Fruit fly (Drosophila melanogaster) whole organism, prepupa: ENCODE measurements around the gene NimC1.
A peak's percentile ranks its signal among the peaks of the same experiment; 100 is the strongest.

Source experiments
- Blimp-1 ChIP-seq: fragments of 200-800 bp; sonication (Bioruptor generic); optimal IDR thresholded peaks from 3 replicates; lab custom pipeline; 2017; ENCODE audit warnings: missing biosample characterization, missing genetic modification characterization, mild to moderate bottlenecking, moderate library complexity, missing genetic modification reagents
- CG10669 ChIP-seq: fragments of 200-800 bp; sonication (Bioruptor generic); optimal IDR thresholded peaks from 3 replicates; lab custom pipeline; 2018; ENCODE audit warnings: missing biosample characterization, mild to moderate bottlenecking, missing genetic modification characterization, moderate library complexity
- CG11902 ChIP-seq: fragments of 200-800 bp; sonication (Bioruptor generic); optimal IDR thresholded peaks from 3 replicates; lab custom pipeline; 2016; ENCODE audit warnings: missing biosample characterization, missing genetic modification characterization
- CG1621 ChIP-seq: fragments of 200-800 bp; sonication (Bioruptor generic); optimal IDR thresholded peaks from 3 replicates; lab custom pipeline; 2018; ENCODE audit warnings: missing biosample characterization, mild to moderate bottlenecking, missing genetic modification characterization
- CG16779 ChIP-seq: fragments of 200-800 bp; sonication (Bioruptor generic); optimal IDR thresholded peaks from 3 replicates; lab custom pipeline; 2017; ENCODE audit warnings: missing biosample characterization, mild to moderate bottlenecking, missing genetic modification characterization
- CG3032 ChIP-seq: fragments of 200-800 bp; optimal IDR thresholded peaks from 2 replicates; lab custom pipeline; 2019; ENCODE audit warnings: missing biosample characterization, mild to moderate bottlenecking, missing genetic modification characterization, moderate library complexity
- CG31627 ChIP-seq: fragments of 200-800 bp; sonication (Bioruptor generic); optimal IDR thresholded peaks from 3 replicates; lab custom pipeline; 2016; ENCODE audit warnings: missing biosample characterization, missing genetic modification characterization
- CG32006 ChIP-seq: fragments of 200-800 bp; sonication (Bioruptor generic); optimal IDR thresholded peaks from 3 replicates; lab custom pipeline; 2017; ENCODE audit warnings: missing biosample characterization, mild to moderate bottlenecking, missing genetic modification characterization
- CG3919 ChIP-seq: fragments of 200-800 bp; sonication (Bioruptor generic); optimal IDR thresholded peaks from 3 replicates; lab custom pipeline; 2016; ENCODE audit warnings: missing biosample characterization, missing genetic modification characterization
- CG4318 ChIP-seq: fragments of 200-800 bp; sonication (Bioruptor generic); optimal IDR thresholded peaks from 3 replicates; lab custom pipeline; 2017; ENCODE audit warnings: missing biosample characterization, mild to moderate bottlenecking, missing genetic modification characterization
- CG6276 ChIP-seq: fragments of 200-800 bp; sonication (Bioruptor generic); optimal IDR thresholded peaks from 2 replicates; lab custom pipeline; 2017; ENCODE audit warnings: missing biosample characterization, mild to moderate bottlenecking, missing genetic modification characterization
- CG6792 ChIP-seq: fragments of 200-800 bp; sonication (Bioruptor generic); optimal IDR thresholded peaks from 3 replicates; lab custom pipeline; 2016; ENCODE audit warnings: missing biosample characterization, missing genetic modification characterization
- CG6808 ChIP-seq: fragments of 200-800 bp; sonication (Bioruptor generic); optimal IDR thresholded peaks from 3 replicates; lab custom pipeline; 2017; ENCODE audit warnings: missing biosample characterization, missing genetic modification characterization, mild to moderate bottlenecking, moderate library complexity, missing genetic modification reagents
- CG6854 ChIP-seq: fragments of 200-800 bp; sonication (Bioruptor generic); optimal IDR thresholded peaks from 2 replicates; lab custom pipeline; 2017; ENCODE audit warnings: missing biosample characterization, mild to moderate bottlenecking, missing genetic modification characterization
- CG8119 ChIP-seq: fragments of 200-800 bp; sonication (Bioruptor generic); IDR thresholded peaks from 3 replicates; pipeline ENCODE4 v1.3.6; 2022; ENCODE audit warnings: missing biosample characterization, missing genetic modification characterization
- CG8319 ChIP-seq: fragments of 200-800 bp; sonication (Bioruptor generic); optimal IDR thresholded peaks from 3 replicates; lab custom pipeline; 2016; ENCODE audit warnings: missing biosample characterization, missing genetic modification characterization
- CG8632 ChIP-seq: fragments of 200-800 bp; sonication (Bioruptor generic); optimal IDR thresholded peaks from 3 replicates; lab custom pipeline; 2016; ENCODE audit warnings: missing biosample characterization, missing genetic modification characterization
- CG9139 ChIP-seq: fragments of 200-800 bp; sonication (Bioruptor generic); optimal IDR thresholded peaks from 3 replicates; lab custom pipeline; 2017; ENCODE audit warnings: missing biosample characterization, mild to moderate bottlenecking, missing genetic modification characterization
- Eip75B ChIP-seq: fragments of 200-800 bp; sonication (Bioruptor generic); optimal IDR thresholded peaks from 3 replicates; lab custom pipeline; 2016; ENCODE audit warnings: missing biosample characterization, missing genetic modification characterization
- Eip93F ChIP-seq: fragments of 200-800 bp; sonication (Bioruptor generic); optimal IDR thresholded peaks from 2 replicates; lab custom pipeline; 2016; ENCODE audit warnings: missing biosample characterization, mild to moderate bottlenecking, missing genetic modification characterization
- Ets21C ChIP-seq: fragments of 200-800 bp; sonication (Bioruptor generic); optimal IDR thresholded peaks from 3 replicates; lab custom pipeline; 2016; ENCODE audit warnings: missing biosample characterization, missing genetic modification characterization
- Ets96B ChIP-seq: fragments of 200-800 bp; optimal IDR thresholded peaks from 2 replicates; lab custom pipeline; 2019; ENCODE audit warnings: missing biosample characterization, mild to moderate bottlenecking, missing genetic modification characterization, moderate library complexity
- Gug ChIP-seq: fragments of 200-800 bp; sonication (Bioruptor generic); IDR thresholded peaks from 2 replicates; pipeline ENCODE4 v1.3.6; 2022; ENCODE audit warnings: missing biosample characterization, missing genetic modification characterization
- Hr38 ChIP-seq: sonication (Bioruptor generic); optimal IDR thresholded peaks from 2 replicates; lab custom pipeline; 2016; ENCODE audit warnings: missing biosample characterization, missing genetic modification characterization
- Hr39 ChIP-seq: fragments of 200-800 bp; sonication (Bioruptor generic); optimal IDR thresholded peaks from 2 replicates; lab custom pipeline; 2016; ENCODE audit warnings: missing biosample characterization, missing genetic modification characterization
- Hr4 ChIP-seq: fragments of 200-800 bp; sonication (Bioruptor generic); optimal IDR thresholded peaks from 3 replicates; lab custom pipeline; 2016; ENCODE audit warnings: missing biosample characterization, missing genetic modification characterization
- Lpt ChIP-seq: fragments of 200-800 bp; sonication (Bioruptor generic); optimal IDR thresholded peaks from 3 replicates; lab custom pipeline; 2016; ENCODE audit warnings: missing biosample characterization, missing genetic modification characterization
- OdsH ChIP-seq: fragments of 200-800 bp; sonication (Bioruptor generic); optimal IDR thresholded peaks from 3 replicates; lab custom pipeline; 2016; ENCODE audit warnings: missing biosample characterization, missing genetic modification characterization
- Smox ChIP-seq: fragments of 200-800 bp; sonication (Bioruptor generic); optimal IDR thresholded peaks from 3 replicates; lab custom pipeline; 2016; ENCODE audit warnings: missing biosample characterization, missing genetic modification characterization
- Sox102F ChIP-seq: fragments of 200-800 bp; sonication (Bioruptor generic); optimal IDR thresholded peaks from 2 replicates; lab custom pipeline; 2016; ENCODE audit warnings: missing biosample characterization, mild to moderate bottlenecking, missing genetic modification characterization
- Sox14 ChIP-seq: fragments of 200-800 bp; sonication (Bioruptor generic); optimal IDR thresholded peaks from 3 replicates; lab custom pipeline; 2016; ENCODE audit warnings: missing biosample characterization, missing genetic modification characterization
- Sox15 ChIP-seq: fragments of 200-800 bp; sonication (Bioruptor generic); optimal IDR thresholded peaks from 3 replicates; lab custom pipeline; 2016; ENCODE audit warnings: missing biosample characterization, missing genetic modification characterization
- acj6 ChIP-seq: fragments of 200-800 bp; sonication (Bioruptor generic); optimal IDR thresholded peaks from 3 replicates; lab custom pipeline; 2016; ENCODE audit warnings: missing biosample characterization, missing genetic modification characterization
- cyc ChIP-seq: fragments of 200-800 bp; sonication (Bioruptor generic); optimal IDR thresholded peaks from 3 replicates; lab custom pipeline; 2016; ENCODE audit warnings: missing biosample characterization, missing genetic modification characterization
- dac ChIP-seq: fragments of 200-800 bp; sonication (Bioruptor generic); optimal IDR thresholded peaks from 2 replicates; lab custom pipeline; 2017; ENCODE audit warnings: missing biosample characterization, mild to moderate bottlenecking, missing genetic modification characterization
- fd59A ChIP-seq: fragments of 200-800 bp; sonication (Bioruptor generic); optimal IDR thresholded peaks from 2 replicates; lab custom pipeline; 2017; ENCODE audit warnings: missing biosample characterization, mild to moderate bottlenecking, missing genetic modification characterization, missing genetic modification reagents
- fd85E ChIP-seq: fragments of 200-800 bp; sonication (Bioruptor generic); optimal IDR thresholded peaks from 3 replicates; lab custom pipeline; 2016; ENCODE audit warnings: missing biosample characterization, missing genetic modification characterization
- fkh ChIP-seq: fragments of 200-800 bp; sonication (Bioruptor generic); optimal IDR thresholded peaks from 3 replicates; lab custom pipeline; 2017; ENCODE audit warnings: missing biosample characterization, mild to moderate bottlenecking, missing genetic modification characterization, moderate library complexity
- lz ChIP-seq: fragments of 200-800 bp; sonication (Bioruptor generic); optimal IDR thresholded peaks from 3 replicates; lab custom pipeline; 2016; ENCODE audit warnings: missing biosample characterization, missing genetic modification characterization
- net ChIP-seq: fragments of 200-800 bp; sonication (Bioruptor generic); optimal IDR thresholded peaks from 3 replicates; lab custom pipeline; 2016; ENCODE audit warnings: missing biosample characterization, missing genetic modification characterization
- pdm3 ChIP-seq: fragments of 200-800 bp; sonication (Bioruptor generic); optimal IDR thresholded peaks from 3 replicates; lab custom pipeline; 2016; ENCODE audit warnings: missing biosample characterization, missing genetic modification characterization
- salr ChIP-seq, 2 experiments: fragments of 200-800 bp; sonication (Bioruptor generic); optimal IDR thresholded peaks; 3 replicates each; lab custom pipeline; 2016 to 2018; ENCODE audit warnings: missing biosample characterization in 2 of 2, missing genetic modification characterization in 2 of 2, mild to moderate bottlenecking in 1 of 2
- spab ChIP-seq: fragments of 200-800 bp; sonication (Bioruptor generic); optimal IDR thresholded peaks from 2 replicates; lab custom pipeline; 2017; ENCODE audit warnings: missing biosample characterization, mild to moderate bottlenecking, missing genetic modification characterization, missing genetic modification reagents
- ss ChIP-seq, 2 experiments: fragments of 200-800 bp; sonication (Bioruptor generic); optimal IDR thresholded peaks; 2 replicates in 1 of 2; 3 replicates in 1 of 2; lab custom pipeline; 2017 to 2018; ENCODE audit warnings: mild to moderate bottlenecking in 2 of 2, missing biosample characterization in 2 of 2, missing genetic modification characterization in 2 of 2, moderate library complexity in 1 of 2
- topi ChIP-seq: fragments of 200-800 bp; sonication (Bioruptor generic); optimal IDR thresholded peaks from 3 replicates; lab custom pipeline; 2016; ENCODE audit warnings: missing biosample characterization, missing genetic modification characterization

The NimC1 gene

dm6 chr2L:14024051-14024745, 47.6 kb upstream of the NimC1 start (continued):
- TF ChIP-seq Hr39 (GFP tag; lab: Kevin White, UChicago) (peak; percentile 44), CG8319 (peak; percentile 51), lz (GFP tag; lab: Kevin White, UChicago) (peak; percentile 65), Hr4 (GFP tag; lab: Kevin White, UChicago) (peak; percentile 20), Sox15 (GFP tag; lab: Kevin White, UChicago) (no peak), CG1621 (peak; percentile 75), Blimp-1 (GFP tag; lab: Kevin White, UChicago) (peak; percentile 92), acj6 (GFP tag; lab: Kevin White, UChicago) (peak; percentile 75), Sox102F (peak; percentile 79), cyc (GFP tag; lab: Kevin White, UChicago) (peak; percentile 58), Ets96B (tag; lab: Kevin White, UChicago) (peak; percentile 12), Eip75B (GFP tag; lab: Kevin White, UChicago) (peak; percentile 60), spab (GFP tag; lab: Kevin White, UChicago) (peak; percentile 74)

- TF ChIP-seq spab (GFP tag; lab: Kevin White, UChicago) (no peak), CG6792 (GFP tag; lab: Kevin White, UChicago) (no peak), Sox15 (GFP tag; lab: Kevin White, UChicago) (no peak), net (no peak), salr (GFP tag; optimal IDR thresholded peaks at IDR 0.05; lab: Kevin White, UChicago) (peak in 1 of 2 experiments; percentile 21), fkh (GFP tag; lab: Kevin White, UChicago) (no peak), Hr38 (GFP tag; lab: Kevin White, UChicago) (no peak), dac (GFP tag; lab: Kevin White, UChicago) (no peak), CG32006 (GFP tag; lab: Kevin White, UChicago) (peak; percentile 70), CG3032 (peak; percentile 47), Eip93F (no peak), Blimp-1 (GFP tag; lab: Kevin White, UChicago) (no peak), Lpt (GFP tag; lab: Kevin White, UChicago) (no peak), CG1621 (no peak), pdm3 (peak; percentile 26), topi (no peak), CG31627 (GFP tag; lab: Kevin White, UChicago) (no peak), CG6808 (GFP tag; lab: Kevin White, UChicago) (no peak), Ets21C (GFP tag; lab: Kevin White, UChicago) (no peak), CG6854 (GFP tag; lab: Kevin White, UChicago) (no peak), Gug (GFP tag; lab: Robert Waterston, UW) (peak; percentile 34), CG8632 (GFP tag; lab: Kevin White, UChicago) (no peak), CG3919 (GFP tag; lab: Kevin White, UChicago) (no peak), CG6276 (GFP tag; lab: Kevin White, UChicago) (peak; percentile 49), Ets96B (tag; lab: Kevin White, UChicago) (peak; percentile 47), OdsH (GFP tag; lab: Kevin White, UChicago) (peak; percentile 35), CG8119 (GFP tag; lab: Robert Waterston, UW) (peak; percentile 64; the same call in 2 of the 3 replicates), CG10669 (no peak), CG9139 (GFP tag; lab: Kevin White, UChicago) (no peak), fd59A (GFP tag; lab: Kevin White, UChicago) (no peak), cyc (GFP tag; lab: Kevin White, UChicago) (no peak), CG16779 (no peak), Smox (GFP tag; lab: Kevin White, UChicago) (no peak), Sox14 (no peak), CG11902 (GFP tag; lab: Kevin White, UChicago) (no peak), fd85E (GFP tag; lab: Kevin White, UChicago) (no peak), Eip75B (GFP tag; lab: Kevin White, UChicago) (no peak), CG8319 (no peak), CG4318 (GFP tag; lab: Kevin White, UChicago) (peak; percentile 60), ss (GFP tag; optimal IDR thresholded peaks at IDR 0.05; lab: Kevin White, UChicago) (no peak)
These were observed 46.8 kb upstream of the NimC1 start for dm6 chr2L:14023136-14024050.
